Worm (Caenorhabditis elegans): ENCODE results near the gene T19C3.7.

DNA sequence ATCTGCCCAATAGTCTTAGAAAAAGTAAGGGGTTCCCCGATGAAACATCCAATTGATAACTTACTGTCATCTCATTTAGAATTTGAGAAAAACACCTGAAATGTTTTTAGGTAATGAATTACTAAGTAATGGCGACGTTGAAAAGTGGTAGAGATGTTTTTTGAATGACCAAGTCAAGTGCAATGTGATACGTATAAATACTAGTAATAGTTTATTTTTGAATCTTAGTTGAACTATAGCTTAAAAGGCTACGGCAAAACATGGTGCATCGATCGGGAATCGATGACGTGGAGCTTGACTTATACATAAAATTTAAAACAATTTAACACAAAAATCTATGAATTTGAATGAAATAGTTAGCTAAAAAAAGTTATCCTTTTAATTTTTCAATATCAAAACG, 26.4 kb downstream of the T19C3.7 start, which contains the start of gene best-17:
- no peak for TF ChIP-seq dpl-1 (GFP tag; optimal IDR thresholded peaks at IDR 0.05)
- TF ChIP-seq nhr-48 (tag; optimal IDR thresholded peaks at IDR 0.05), result no peak
- no peak for TF ChIP-seq zfp-2 (tag; optimal IDR thresholded peaks at IDR 0.05)
- TF ChIP-seq nhr-25 (tag; optimal IDR thresholded peaks at IDR 0.05; ENCODE audit: borderline replicate concordance, insufficient read depth), result no peak
- no peak for TF ChIP-seq hif-1 (tag; optimal IDR thresholded peaks at IDR 0.05)
- TF ChIP-seq tag-97 (GFP tag; IDR thresholded peaks at IDR 0.05), result no peak
- TF ChIP-seq ZK546.5 (tag; optimal IDR thresholded peaks at IDR 0.05), result no peak
- TF ChIP-seq lin-29 (GFP tag; IDR thresholded peaks at IDR 0.05), result no peak
- TF ChIP-seq jun-1 (tag; optimal IDR thresholded peaks at IDR 0.05), result no peak

All from whole organism, L4 larva.